Worm (Caenorhabditis elegans) whole organism, young adult: ENCODE measurements around the gene C24H11.1.

ENCODE experiments used
- B0336.3 ChIP-seq: fragments of 200-800 bp; sonication (Bioruptor generic); IDR thresholded peaks from 2 replicates; pipeline ENCODE4 v1.3.6; 2022; ENCODE audit warnings: missing genetic modification characterization, missing compliant biosample characterization
- madf-6 ChIP-seq: fragments of 200-800 bp; sonication (Bioruptor generic); IDR thresholded peaks from 2 replicates; pipeline ENCODE4 v1.3.6; 2022; ENCODE audit warnings: missing genetic modification reagents, missing genetic modification characterization, missing compliant biosample characterization
- unc-62 ChIP-seq: fragments of 150-350 bp; optimal IDR thresholded peaks from 2 replicates; lab custom pipeline; 2014; ENCODE audit warnings: missing biosample characterization, missing genetic modification reagents, missing genetic modification characterization
- zfh-2 ChIP-seq: fragments of 200-800 bp; sonication (Bioruptor generic); conservative IDR thresholded peaks from 2 replicates; pipeline ENCODE4 v1.3.6; 2022; ENCODE audit warnings: missing genetic modification reagents, missing genetic modification characterization, missing compliant biosample characterization

DNA sequence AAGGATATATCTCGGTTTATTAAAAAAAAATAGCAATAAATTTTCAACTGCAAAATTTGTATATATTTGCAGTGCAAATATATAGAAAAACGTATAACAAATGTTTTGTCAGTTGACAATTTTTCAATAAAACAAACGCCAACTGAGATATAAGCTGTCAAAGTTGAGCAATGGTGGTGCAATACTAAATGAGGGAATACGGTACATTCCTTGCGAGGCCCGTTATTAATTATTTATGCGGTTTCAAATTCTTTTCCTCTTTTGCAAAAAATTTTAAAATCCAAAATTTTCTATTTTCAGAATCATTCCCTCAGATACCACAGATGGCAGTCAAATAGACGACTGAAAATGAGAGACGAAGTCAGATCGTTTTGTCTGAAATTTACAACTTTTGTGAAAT lies 8.0 kb downstream of the C24H11.1 start, which contains the start of gene twk-39:
- TF ChIP-seq madf-6 (GFP tag; lab: Robert Waterston, UW) (no peak), unc-62 (GFP tag; lab: Kevin White, UChicago) (no peak), zfh-2 (GFP tag; lab: Robert Waterston, UW) (no peak), B0336.3 (GFP tag; lab: Robert Waterston, UW) (no peak)
